Worm (Caenorhabditis elegans) whole organism, L2 larva: ENCODE measurements around the gene egg-1.
A peak's percentile ranks its signal among the peaks of the same experiment; 100 is the strongest.

Source experiments
- C34F6.9 ChIP-seq: fragments of 150-350 bp; optimal IDR thresholded peaks from 2 replicates; lab custom pipeline; 2014; ENCODE audit warnings: missing biosample characterization, missing genetic modification characterization
- F13H6.1 ChIP-seq: sonication (generic microtip); optimal IDR thresholded peaks from 2 replicates; lab custom pipeline; 2016; ENCODE audit warnings: missing genetic modification characterization, missing compliant biosample characterization
- R02D3.7 ChIP-seq: fragments of 150-350 bp; optimal IDR thresholded peaks from 2 replicates; lab custom pipeline; 2014; ENCODE audit warnings: missing biosample characterization, missing genetic modification characterization
- Y55F3AM.14 ChIP-seq: fragments of 200-800 bp; sonication (Bioruptor generic); optimal IDR thresholded peaks from 2 replicates; lab custom pipeline; 2018; ENCODE audit warnings: mild to moderate bottlenecking, missing genetic modification characterization, missing compliant biosample characterization
- ZK546.5 ChIP-seq: sonication (generic microtip); optimal IDR thresholded peaks from 2 replicates; lab custom pipeline; 2017; ENCODE audit warnings: missing biosample characterization, missing genetic modification characterization
- alr-1 ChIP-seq: fragments of 150-350 bp; optimal IDR thresholded peaks from 2 replicates; lab custom pipeline; 2014; ENCODE audit warnings: missing biosample characterization, missing genetic modification characterization
- aly-2 ChIP-seq: fragments of 150-350 bp; optimal IDR thresholded peaks from 2 replicates; lab custom pipeline; 2014; ENCODE audit warnings: missing biosample characterization, missing genetic modification characterization
- ama-1 ChIP-seq: fragments of 150-350 bp; optimal IDR thresholded peaks from 2 replicates; lab custom pipeline; 2018; ENCODE audit warnings: inconsistent platforms
- blmp-1 ChIP-seq: sonication (generic microtip); optimal IDR thresholded peaks from 2 replicates; lab custom pipeline; 2017; ENCODE audit warnings: missing genetic modification characterization, mild to moderate bottlenecking, missing compliant biosample characterization, antibody characterized with exemption, moderate library complexity; ENCODE audit not compliant: insufficient read depth
- ceh-16 ChIP-seq: fragments of 150-350 bp; optimal IDR thresholded peaks from 2 replicates; lab custom pipeline; 2014; ENCODE audit warnings: missing biosample characterization, missing genetic modification characterization
- ceh-82 ChIP-seq: fragments of 150-350 bp; optimal IDR thresholded peaks from 2 replicates; lab custom pipeline; 2014; ENCODE audit warnings: missing biosample characterization, missing genetic modification characterization
- crh-2 ChIP-seq: sonication (generic microtip); optimal IDR thresholded peaks from 2 replicates; lab custom pipeline; 2017; ENCODE audit warnings: missing biosample characterization, missing genetic modification characterization
- dmd-4 ChIP-seq: sonication (generic microtip); optimal IDR thresholded peaks from 2 replicates; lab custom pipeline; 2017; ENCODE audit warnings: missing biosample characterization, missing genetic modification characterization
- egl-27 ChIP-seq: sonication (generic microtip); optimal IDR thresholded peaks from 3 replicates; lab custom pipeline; 2017; ENCODE audit warnings: missing biosample characterization, missing genetic modification reagents, missing genetic modification characterization
- elt-1 ChIP-seq: fragments of 150-350 bp; optimal IDR thresholded peaks from 2 replicates; lab custom pipeline; 2014; ENCODE audit warnings: missing biosample characterization, missing genetic modification characterization
- fos-1 ChIP-seq: fragments of 150-350 bp; optimal IDR thresholded peaks from 2 replicates; lab custom pipeline; 2014; ENCODE audit warnings: missing biosample characterization, missing genetic modification characterization
- gmeb-1 ChIP-seq: fragments of 150-350 bp; optimal IDR thresholded peaks from 2 replicates; lab custom pipeline; 2014; ENCODE audit warnings: missing biosample characterization, missing genetic modification characterization
- lin-11 ChIP-seq: fragments of 150-350 bp; sonication (generic microtip); optimal IDR thresholded peaks from 2 replicates; lab custom pipeline; 2014; ENCODE audit warnings: missing biosample characterization, missing genetic modification characterization, inconsistent platforms, mixed read lengths
- lin-13 ChIP-seq: fragments of 150-350 bp; optimal IDR thresholded peaks from 2 replicates; lab custom pipeline; 2014; ENCODE audit warnings: missing biosample characterization, missing genetic modification reagents, missing genetic modification characterization
- lin-39 ChIP-seq: fragments of 150-350 bp; optimal IDR thresholded peaks from 2 replicates; lab custom pipeline; 2014; ENCODE audit warnings: missing biosample characterization, missing genetic modification reagents, missing genetic modification characterization
- lsy-2 ChIP-seq, 2 experiments: fragments of 150-350 bp in 1 of 2; sonication (generic microtip) in 1 of 2; optimal IDR thresholded peaks; 2 replicates each; lab custom pipeline; 2014 to 2017; ENCODE audit warnings: missing biosample characterization in 2 of 2, missing genetic modification characterization in 2 of 2
- mab-5 ChIP-seq: fragments of 150-350 bp; optimal IDR thresholded peaks from 2 replicates; lab custom pipeline; 2014; ENCODE audit warnings: missing biosample characterization, missing genetic modification characterization
- mbf-1 ChIP-seq: sonication (generic microtip); optimal IDR thresholded peaks from 2 replicates; lab custom pipeline; 2017; ENCODE audit warnings: missing biosample characterization, missing genetic modification characterization
- mdl-1 ChIP-seq, 2 experiments: fragments of 150-350 bp in 1 of 2; sonication (generic microtip) in 1 of 2; optimal IDR thresholded peaks; 2 replicates each; lab custom pipeline; 2017; ENCODE audit warnings: missing biosample characterization in 2 of 2, missing genetic modification characterization in 2 of 2
- nhr-10 ChIP-seq: sonication (generic microtip); optimal IDR thresholded peaks from 2 replicates; lab custom pipeline; 2017; ENCODE audit warnings: missing biosample characterization, missing genetic modification characterization
- nhr-11 ChIP-seq: fragments of 150-350 bp; optimal IDR thresholded peaks from 2 replicates; lab custom pipeline; 2014; ENCODE audit warnings: missing biosample characterization, missing genetic modification characterization
- nhr-12 ChIP-seq: fragments of 150-350 bp; optimal IDR thresholded peaks from 2 replicates; lab custom pipeline; 2014; ENCODE audit warnings: missing biosample characterization, missing genetic modification characterization
- nhr-129 ChIP-seq: fragments of 150-350 bp; optimal IDR thresholded peaks from 2 replicates; lab custom pipeline; 2014; ENCODE audit warnings: missing biosample characterization, missing genetic modification characterization
- nhr-21 ChIP-seq: fragments of 150-350 bp; optimal IDR thresholded peaks from 2 replicates; lab custom pipeline; 2014; ENCODE audit warnings: missing biosample characterization, missing genetic modification characterization
- nhr-23 ChIP-seq: fragments of 150-350 bp; optimal IDR thresholded peaks from 2 replicates; lab custom pipeline; 2014; ENCODE audit warnings: missing biosample characterization, missing genetic modification reagents, missing genetic modification characterization
- nhr-237 ChIP-seq: fragments of 150-350 bp; optimal IDR thresholded peaks from 2 replicates; lab custom pipeline; 2014; ENCODE audit warnings: missing biosample characterization, missing genetic modification characterization
- nhr-25 ChIP-seq: fragments of 150-350 bp; sonication (generic microtip); optimal IDR thresholded peaks from 3 replicates; lab custom pipeline; 2014; ENCODE audit warnings: missing biosample characterization, missing genetic modification characterization
- nhr-6 ChIP-seq: fragments of 150-350 bp; optimal IDR thresholded peaks from 2 replicates; lab custom pipeline; 2014; ENCODE audit warnings: missing biosample characterization, missing genetic modification characterization
- nhr-77 ChIP-seq: fragments of 150-350 bp; optimal IDR thresholded peaks from 2 replicates; lab custom pipeline; 2014; ENCODE audit warnings: missing biosample characterization, missing genetic modification characterization
- peb-1 ChIP-seq: fragments of 150-350 bp; optimal IDR thresholded peaks from 2 replicates; lab custom pipeline; 2014; ENCODE audit warnings: missing biosample characterization, missing genetic modification characterization
- sem-4 ChIP-seq: fragments of 150-350 bp; optimal IDR thresholded peaks from 2 replicates; lab custom pipeline; 2014; ENCODE audit warnings: missing biosample characterization, missing genetic modification reagents, missing genetic modification characterization
- skn-1 ChIP-seq: sonication (generic microtip); optimal IDR thresholded peaks from 2 replicates; lab custom pipeline; 2017; ENCODE audit warnings: missing biosample characterization, missing genetic modification characterization
- sma-3 ChIP-seq: sonication (generic microtip); optimal IDR thresholded peaks from 2 replicates; lab custom pipeline; 2016; ENCODE audit warnings: missing genetic modification reagents, missing genetic modification characterization, missing compliant biosample characterization
- sma-9 ChIP-seq, 2 experiments: fragments of 150-350 bp in 1 of 2; sonication (generic microtip) in 1 of 2; optimal IDR thresholded peaks; 2 replicates each; lab custom pipeline; 2014 to 2016; ENCODE audit warnings: missing genetic modification characterization in 2 of 2, mild to moderate bottlenecking in 1 of 2, missing biosample characterization in 1 of 2, missing compliant biosample characterization in 1 of 2, missing genetic modification reagents in 1 of 2, moderate library complexity in 1 of 2
- snpc-4 ChIP-seq: fragments of 150-350 bp; optimal IDR thresholded peaks from 2 replicates; lab custom pipeline; 2014; ENCODE audit warnings: missing biosample characterization, missing genetic modification characterization
- unc-39 ChIP-seq: fragments of 150-350 bp; optimal IDR thresholded peaks from 2 replicates; lab custom pipeline; 2014; ENCODE audit warnings: missing biosample characterization, missing genetic modification characterization
- unc-55 ChIP-seq: fragments of 150-350 bp; sonication (generic microtip); optimal IDR thresholded peaks from 3 replicates; lab custom pipeline; 2014; ENCODE audit warnings: missing biosample characterization, missing genetic modification reagents, missing genetic modification characterization
- zag-1 ChIP-seq: fragments of 150-350 bp; optimal IDR thresholded peaks from 2 replicates; lab custom pipeline; 2014; ENCODE audit warnings: missing biosample characterization, missing genetic modification characterization
- ztf-1 ChIP-seq: fragments of 200-800 bp; sonication (Bioruptor generic); conservative IDR thresholded peaks from 2 replicates; pipeline ENCODE4 v1.3.6; 2022; ENCODE audit warnings: missing genetic modification characterization, missing compliant biosample characterization
- ztf-11 ChIP-seq: sonication (generic microtip); optimal IDR thresholded peaks from 2 replicates; lab custom pipeline; 2017; ENCODE audit warnings: missing biosample characterization, missing genetic modification characterization
- ztf-4 ChIP-seq: fragments of 150-350 bp; optimal IDR thresholded peaks from 2 replicates; lab custom pipeline; 2014; ENCODE audit warnings: missing biosample characterization, missing genetic modification characterization

egg-1 gene

DNA sequence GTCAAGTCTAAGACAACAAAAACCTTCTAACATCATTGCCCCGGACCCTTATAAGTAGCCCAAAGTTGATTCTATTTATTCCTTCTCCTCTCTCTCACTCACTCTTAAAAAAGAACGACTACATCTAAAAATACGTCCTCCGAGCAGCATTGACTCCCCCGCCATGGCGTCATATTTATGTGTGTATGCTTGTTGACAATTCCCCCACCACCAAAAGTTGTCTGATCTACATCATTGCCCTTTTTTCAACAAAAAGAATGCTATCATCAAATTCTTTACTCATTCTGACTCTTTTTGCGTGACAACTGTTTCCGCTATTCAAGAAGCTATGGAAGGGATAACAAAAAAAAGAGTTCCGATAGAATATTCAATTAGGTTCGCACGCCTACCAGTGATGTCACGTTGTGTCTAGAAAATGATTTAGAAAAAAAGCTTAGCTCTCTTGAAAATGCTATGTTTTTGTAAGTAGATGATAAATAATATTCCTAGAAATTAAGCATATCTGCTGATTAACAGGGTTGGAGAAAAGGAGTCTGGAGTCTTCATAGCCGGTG is 29.6 kb downstream of the egg-1 start:
- TF ChIP-seq skn-1 (tag; lab: Kevin White, UChicago), result no peak
- no peak for TF ChIP-seq Y55F3AM.14 (GFP tag; lab: Kevin White, UChicago)
- TF ChIP-seq nhr-129 (tag; lab: Kevin White, UChicago), result no peak
- TF ChIP-seq sma-3 (GFP tag; lab: Kevin White, UChicago), result no peak
- TF ChIP-seq sma-9 (GFP tag; optimal IDR thresholded peaks at IDR 0.05; lab: Kevin White, UChicago), result peak; percentile 43
- TF ChIP-seq sma-9 (tag; optimal IDR thresholded peaks at IDR 0.05; lab: Kevin White, UChicago), result no peak
- TF ChIP-seq zag-1 (tag; lab: Kevin White, UChicago), result peak; percentile 5
- TF ChIP-seq C34F6.9 (tag; lab: Kevin White, UChicago), result peak; percentile 19
- TF ChIP-seq nhr-237 (tag; lab: Kevin White, UChicago), result no peak
- peak in 1 of 2 experiments; percentile 33 for TF ChIP-seq lsy-2 (tag; optimal IDR thresholded peaks at IDR 0.05; lab: Kevin White, UChicago)
- peak in 1 of 2 experiments; percentile 30 for TF ChIP-seq mdl-1 (tag; optimal IDR thresholded peaks at IDR 0.05; lab: Kevin White, UChicago)
- no peak for TF ChIP-seq lin-11 (tag; lab: Kevin White, UChicago)
- peak; percentile 29 for TF ChIP-seq unc-55
- TF ChIP-seq, all 48 proteins: peak for 6

DNA sequence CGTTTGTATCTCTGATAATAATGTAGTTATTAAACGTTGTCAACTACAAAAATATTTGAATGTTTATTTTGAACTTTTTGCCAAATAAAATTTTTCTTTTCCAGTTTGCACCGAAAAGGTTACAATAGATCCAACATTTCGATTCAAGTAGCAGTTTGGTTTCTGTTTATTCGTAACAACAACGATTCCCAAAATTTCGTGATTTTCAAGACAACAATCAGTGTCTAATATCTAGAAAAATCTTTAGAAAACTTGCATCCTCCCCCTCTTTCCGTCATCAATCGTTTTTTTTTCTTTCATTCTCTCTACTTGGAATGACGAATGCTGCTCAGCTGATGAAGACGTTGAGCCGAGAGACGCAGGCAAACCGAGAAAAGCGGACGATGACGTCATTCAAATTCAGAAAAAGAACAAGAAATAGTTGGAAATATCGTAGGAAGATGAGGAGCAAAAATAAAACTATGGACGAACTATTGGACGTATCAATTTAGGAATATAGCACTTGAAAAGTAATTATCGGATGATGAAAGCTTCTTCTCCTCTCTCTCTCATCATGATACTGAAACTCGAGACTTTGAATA is 30.6 kb downstream of the egg-1 start:
- TF ChIP-seq nhr-237 (tag; lab: Kevin White, UChicago) (no peak), blmp-1 (no peak), R02D3.7 (no peak), mab-5 (tag; lab: Kevin White, UChicago) (no peak), sem-4 (tag; lab: Kevin White, UChicago) (peak; percentile 53), crh-2 (tag; lab: Kevin White, UChicago) (peak; percentile 78), nhr-12 (tag; lab: Kevin White, UChicago) (no peak), lsy-2 (tag; optimal IDR thresholded peaks at IDR 0.05; lab: Kevin White, UChicago) (peak in 1 of 2 experiments; percentile 81), ZK546.5 (tag; lab: Kevin White, UChicago) (no peak), elt-1 (no peak), egl-27 (peak; percentile 27), mbf-1 (no peak), nhr-129 (tag; lab: Kevin White, UChicago) (peak; percentile 55), nhr-25 (tag; lab: Kevin White, UChicago) (no peak), aly-2 (tag; lab: Kevin White, UChicago) (no peak), nhr-11 (tag; lab: Kevin White, UChicago) (no peak), nhr-77 (tag; lab: Kevin White, UChicago) (no peak), lin-13 (GFP tag; lab: Kevin White, UChicago) (peak; percentile 62), unc-39 (tag; lab: Kevin White, UChicago) (no peak), sma-9 (GFP tag; optimal IDR thresholded peaks at IDR 0.05; lab: Kevin White, UChicago) (peak; percentile 81), sma-9 (tag; optimal IDR thresholded peaks at IDR 0.05; lab: Kevin White, UChicago) (no peak), ztf-11 (no peak), snpc-4 (tag; lab: Kevin White, UChicago) (no peak), sma-3 (GFP tag; lab: Kevin White, UChicago) (no peak), nhr-6 (tag; lab: Kevin White, UChicago) (peak; percentile 43), nhr-21 (tag; lab: Kevin White, UChicago) (peak; percentile 11), peb-1 (no peak), alr-1 (no peak), lin-39 (no peak), dmd-4 (tag; lab: Kevin White, UChicago) (no peak), skn-1 (tag; lab: Kevin White, UChicago) (no peak), gmeb-1 (tag; lab: Kevin White, UChicago) (no peak), C34F6.9 (tag; lab: Kevin White, UChicago) (peak; percentile 88), Y55F3AM.14 (GFP tag; lab: Kevin White, UChicago) (peak; percentile 44), lin-11 (tag; lab: Kevin White, UChicago) (peak; percentile 41), fos-1 (peak; percentile 30), zag-1 (tag; lab: Kevin White, UChicago) (peak; percentile 75), ceh-16 (no peak), mdl-1 (tag; optimal IDR thresholded peaks at IDR 0.05; lab: Kevin White, UChicago) (peak in 1 of 2 experiments; percentile 40), ceh-82 (tag; lab: Kevin White, UChicago) (no peak), nhr-23 (tag; lab: Kevin White, UChicago) (no peak), ztf-1 (GFP tag; lab: Robert Waterston, UW) (no peak), unc-55 (peak; percentile 95), ztf-4 (tag; lab: Kevin White, UChicago) (peak; percentile 82), F13H6.1 (tag; lab: Kevin White, UChicago) (peak; percentile 35), nhr-10 (tag; lab: Kevin White, UChicago) (no peak), ama-1 (peak; percentile 44)
- TF ChIP-seq, all 48 proteins: peak for 19
